Worm (Caenorhabditis elegans) whole organism, mixed stage, embryonic: ENCODE results near the gene T16G1.18.

Experiments used
- blmp-1 ChIP-seq: fragments of 150-350 bp; optimal IDR thresholded peaks from 2 replicates; lab custom pipeline; 2014; ENCODE audit warnings: missing biosample characterization, missing genetic modification characterization
- ceh-39 ChIP-seq: fragments of 150-350 bp; optimal IDR thresholded peaks from 2 replicates; lab custom pipeline; 2014; ENCODE audit warnings: missing biosample characterization, missing genetic modification characterization
- ceh-43 ChIP-seq: fragments of 200-800 bp; sonication (Bioruptor generic); optimal IDR thresholded peaks from 2 replicates; lab custom pipeline; 2018; ENCODE audit warnings: mild to moderate bottlenecking, missing genetic modification characterization, moderate library complexity, missing compliant biosample characterization
- ceh-83 ChIP-seq: fragments of 200-800 bp; sonication (Bioruptor generic); optimal IDR thresholded peaks from 2 replicates; lab custom pipeline; 2018; ENCODE audit warnings: mild to moderate bottlenecking, missing genetic modification characterization, missing compliant biosample characterization
- ces-1 ChIP-seq: fragments of 150-350 bp; optimal IDR thresholded peaks from 2 replicates; lab custom pipeline; 2014; ENCODE audit warnings: missing biosample characterization, missing genetic modification reagents, missing genetic modification characterization
- cnd-1 ChIP-seq: fragments of 200-800 bp; sonication (Bioruptor generic); optimal IDR thresholded peaks from 2 replicates; lab custom pipeline; 2018; ENCODE audit warnings: mild to moderate bottlenecking, missing genetic modification characterization, missing compliant biosample characterization
- drap-1 ChIP-seq: fragments of 200-800 bp; sonication (Bioruptor generic); optimal IDR thresholded peaks from 3 replicates; lab custom pipeline; 2018; ENCODE audit warnings: mild to moderate bottlenecking, missing genetic modification characterization, missing compliant biosample characterization
- elt-1 ChIP-seq: sonication (generic microtip); optimal IDR thresholded peaks from 2 replicates; lab custom pipeline; 2017; ENCODE audit warnings: missing genetic modification characterization, mild to moderate bottlenecking, missing compliant biosample characterization, antibody characterized with exemption, moderate library complexity, borderline replicate concordance; ENCODE audit not compliant: insufficient read depth
- hlh-1 ChIP-seq: fragments of 150-350 bp; optimal IDR thresholded peaks from 2 replicates; lab custom pipeline; 2014; ENCODE audit warnings: missing biosample characterization, missing genetic modification reagents, missing genetic modification characterization
- lin-13 ChIP-seq: fragments of 150-350 bp; optimal IDR thresholded peaks from 2 replicates; lab custom pipeline; 2014; ENCODE audit warnings: missing biosample characterization, missing genetic modification characterization
- lsy-2 ChIP-seq: fragments of 150-350 bp; optimal IDR thresholded peaks from 2 replicates; lab custom pipeline; 2014; ENCODE audit warnings: missing biosample characterization, missing genetic modification characterization
- mab-5 ChIP-seq: fragments of 150-350 bp; optimal IDR thresholded peaks from 2 replicates; lab custom pipeline; 2014; ENCODE audit warnings: missing biosample characterization, missing genetic modification characterization
- mep-1 ChIP-seq: fragments of 150-350 bp; optimal IDR thresholded peaks from 2 replicates; lab custom pipeline; 2017; ENCODE audit warnings: missing biosample characterization, missing genetic modification reagents, missing genetic modification characterization, inconsistent platforms
- mls-2 ChIP-seq: sonication (generic microtip); optimal IDR thresholded peaks from 2 replicates; lab custom pipeline; 2016; ENCODE audit warnings: mild to moderate bottlenecking, missing genetic modification characterization, moderate library complexity, missing compliant biosample characterization
- nhr-2 ChIP-seq: fragments of 150-350 bp; optimal IDR thresholded peaks from 2 replicates; lab custom pipeline; 2014; ENCODE audit warnings: missing biosample characterization, missing genetic modification characterization
- nhr-237 ChIP-seq: fragments of 150-350 bp; optimal IDR thresholded peaks from 2 replicates; lab custom pipeline; 2014; ENCODE audit warnings: missing biosample characterization, missing genetic modification characterization
- nhr-28 ChIP-seq: fragments of 150-350 bp; optimal IDR thresholded peaks from 2 replicates; lab custom pipeline; 2014; ENCODE audit warnings: missing biosample characterization, missing genetic modification characterization
- pha-4 ChIP-seq: fragments of 150-350 bp; optimal IDR thresholded peaks from 2 replicates; lab custom pipeline; 2018; ENCODE audit warnings: missing biosample characterization, missing genetic modification reagents, missing genetic modification characterization
- sem-2 ChIP-seq: fragments of 200-800 bp; sonication (Bioruptor generic); optimal IDR thresholded peaks from 2 replicates; lab custom pipeline; 2018; ENCODE audit warnings: mild to moderate bottlenecking, missing genetic modification characterization, missing compliant biosample characterization
- sptf-1 ChIP-seq: sonication (generic microtip); optimal IDR thresholded peaks from 2 replicates; lab custom pipeline; 2017; ENCODE audit warnings: mild to moderate bottlenecking, missing genetic modification characterization, moderate library complexity, missing compliant biosample characterization
- tbx-8 ChIP-seq: fragments of 200-800 bp; sonication (Bioruptor generic); optimal IDR thresholded peaks from 2 replicates; lab custom pipeline; 2018; ENCODE audit warnings: mild to moderate bottlenecking, missing genetic modification characterization, moderate library complexity, missing compliant biosample characterization
- unc-120 ChIP-seq: sonication (generic microtip); optimal IDR thresholded peaks from 2 replicates; lab custom pipeline; 2017; ENCODE audit warnings: missing genetic modification characterization, missing compliant biosample characterization; ENCODE audit not compliant: poor library complexity, severe bottlenecking
- unc-62 ChIP-seq: fragments of 150-350 bp; optimal IDR thresholded peaks from 2 replicates; lab custom pipeline; 2014; ENCODE audit warnings: missing biosample characterization, missing genetic modification reagents, missing genetic modification characterization
- ztf-11 ChIP-seq: fragments of 150-350 bp; optimal IDR thresholded peaks from 2 replicates; lab custom pipeline; 2014; ENCODE audit warnings: missing biosample characterization, missing genetic modification characterization

The T16G1.18 gene

DNA sequence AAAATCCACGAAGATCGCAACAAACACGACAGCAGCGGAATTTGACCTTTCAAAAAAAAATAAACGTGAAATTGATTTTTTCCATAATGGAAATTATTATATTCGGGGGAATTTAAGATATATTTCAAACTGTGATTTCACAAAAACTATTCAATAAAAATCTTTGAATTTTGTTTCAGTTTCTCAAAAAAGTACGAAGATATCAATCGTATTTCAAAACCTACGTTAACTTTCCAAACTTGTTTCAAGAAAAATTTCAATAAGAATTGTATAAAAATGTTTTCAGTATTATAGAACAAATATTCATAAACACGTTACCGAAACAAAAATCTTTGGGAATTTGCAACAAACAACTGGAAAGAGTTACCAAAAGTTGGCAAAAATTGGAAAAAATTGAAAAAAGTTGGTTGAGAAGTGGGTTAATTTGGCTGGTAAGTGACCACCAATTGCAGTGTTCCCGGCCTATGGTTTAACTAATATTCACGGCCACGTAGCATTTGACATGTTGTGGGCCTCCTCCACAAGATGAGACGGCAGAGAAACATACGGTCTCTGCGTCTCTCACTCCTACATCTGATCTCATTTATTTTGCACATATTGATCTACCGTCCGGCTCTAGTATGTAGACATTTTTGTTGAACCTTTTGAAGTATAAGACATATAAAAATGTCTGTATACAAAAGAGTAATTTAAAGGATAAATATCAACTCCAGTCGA lies at the start of gene T16G1.18, which contains the start of gene T16G1.9:
Gene T16G1.18, plus strand, starts transcription at position 493 of the 717 bp plus-strand sequence.
Gene T16G1.9, minus strand, starts transcription at position 51 of the 717 bp plus-strand sequence.
- TF ChIP-seq ces-1 (GFP tag; lab: Kevin White, UChicago): peak; percentile 90
- TF ChIP-seq drap-1 (GFP tag; lab: Kevin White, UChicago): no peak
- TF ChIP-seq elt-1 (tag; lab: Kevin White, UChicago): no peak
- no peak for TF ChIP-seq tbx-8 (GFP tag; lab: Kevin White, UChicago)
- TF ChIP-seq ceh-39 (tag; lab: Kevin White, UChicago): no peak
- TF ChIP-seq lin-13 (tag; lab: Kevin White, UChicago): peak; percentile 14
- TF ChIP-seq lsy-2 (tag; lab: Kevin White, UChicago): no peak
- no peak for TF ChIP-seq blmp-1
- TF ChIP-seq unc-120 (tag; lab: Kevin White, UChicago): no peak
- TF ChIP-seq nhr-237 (tag; lab: Kevin White, UChicago): peak; percentile 12
- TF ChIP-seq cnd-1 (tag; lab: Kevin White, UChicago): no peak
- TF ChIP-seq mab-5 (tag; lab: Kevin White, UChicago): no peak
- TF ChIP-seq hlh-1 (tag; lab: Kevin White, UChicago): peak; percentile 50
- no peak for TF ChIP-seq ztf-11
- peak; percentile 17 for TF ChIP-seq mep-1 (tag; lab: Kevin White, UChicago)
- peak; percentile 11 for TF ChIP-seq pha-4 (tag; lab: Kevin White, UChicago)
- TF ChIP-seq, all 35 proteins: peak for 6

DNA sequence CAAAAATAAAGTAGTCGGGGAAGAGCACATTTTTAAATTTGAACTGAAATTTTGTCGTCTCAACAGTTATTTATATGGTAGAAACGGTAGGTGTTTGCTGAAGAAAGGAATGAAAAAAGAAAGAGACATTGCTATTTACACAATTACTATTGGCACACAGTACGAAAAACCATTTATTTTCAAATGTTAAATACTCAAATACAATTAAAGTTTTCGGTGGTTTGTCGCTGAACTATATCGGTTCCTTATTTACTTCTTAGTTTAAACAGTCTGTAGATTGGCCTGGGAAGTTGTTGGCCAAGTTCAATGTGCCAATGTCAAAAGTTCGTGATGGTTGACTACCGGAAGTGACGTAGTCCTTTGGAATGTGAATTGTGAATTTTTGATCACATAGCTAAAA lies 47.0 kb upstream of the T16G1.18 start, which contains the start of gene ttr-27:
Gene ttr-27, minus strand, starts transcription at position 45 of the 400 bp plus-strand sequence.
- TF ChIP-seq ceh-43 (GFP tag; lab: Kevin White, UChicago) (no peak), blmp-1 (no peak), nhr-2 (tag; lab: Kevin White, UChicago) (no peak), mls-2 (tag; lab: Kevin White, UChicago) (no peak), cnd-1 (tag; lab: Kevin White, UChicago) (no peak), hlh-1 (tag; lab: Kevin White, UChicago) (no peak), sem-2 (GFP tag; lab: Kevin White, UChicago) (no peak), unc-62 (GFP tag; lab: Kevin White, UChicago) (no peak), pha-4 (tag; lab: Kevin White, UChicago) (no peak), ceh-39 (tag; lab: Kevin White, UChicago) (no peak), lsy-2 (tag; lab: Kevin White, UChicago) (no peak)
- TF ChIP-seq, all 35 proteins: peak for 0

DNA sequence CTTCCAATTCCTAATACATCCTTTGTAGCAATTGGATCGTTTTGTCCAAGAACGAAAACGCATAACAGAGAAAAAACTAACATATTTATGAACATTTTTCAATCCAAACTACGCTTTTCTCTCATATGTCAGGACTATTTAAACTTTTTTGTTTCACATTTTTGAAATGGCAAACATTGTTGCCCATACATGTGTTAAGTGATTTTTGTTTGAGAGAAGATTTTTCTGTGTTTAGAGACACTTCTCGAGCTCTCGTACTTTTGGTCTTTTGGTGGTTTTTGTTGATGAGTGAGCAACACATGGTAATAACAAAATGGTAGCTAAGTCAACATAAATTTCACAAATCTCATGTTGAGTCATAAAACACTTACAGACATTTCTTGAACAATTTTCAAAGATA lies 46.0 kb upstream of the T16G1.18 start, which contains the start of gene ttr-28:
Gene ttr-28, minus strand, starts transcription at position 101 of the 400 bp plus-strand sequence.
- TF ChIP-seq elt-1 (tag; lab: Kevin White, UChicago) (no peak), sem-2 (GFP tag; lab: Kevin White, UChicago) (no peak)
- TF ChIP-seq, all 35 proteins: peak for 0

DNA sequence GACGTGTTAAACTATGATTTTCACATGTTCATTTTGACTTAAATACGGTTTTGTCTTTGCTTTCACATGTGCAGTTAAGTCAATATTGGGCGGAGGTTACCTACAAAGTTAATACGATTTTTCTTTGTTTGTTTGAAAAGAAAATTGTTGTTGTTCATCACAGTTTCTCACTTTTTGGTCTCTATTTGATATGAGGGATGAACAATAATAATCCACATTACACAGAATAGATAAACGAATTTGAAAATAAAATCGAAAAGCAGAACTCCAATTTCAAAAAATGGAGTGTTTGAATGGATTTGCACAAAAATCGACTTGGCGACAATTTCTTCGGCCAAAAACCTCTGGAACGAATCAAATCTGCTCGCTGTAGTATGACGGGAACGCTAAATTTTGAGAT lies 44.4 kb upstream of the T16G1.18 start, which contains the start of gene ttr-29:
Gene ttr-29, minus strand, starts transcription at position 101 of the 400 bp plus-strand sequence.
- no peak for TF ChIP-seq unc-120 (tag; lab: Kevin White, UChicago)

DNA sequence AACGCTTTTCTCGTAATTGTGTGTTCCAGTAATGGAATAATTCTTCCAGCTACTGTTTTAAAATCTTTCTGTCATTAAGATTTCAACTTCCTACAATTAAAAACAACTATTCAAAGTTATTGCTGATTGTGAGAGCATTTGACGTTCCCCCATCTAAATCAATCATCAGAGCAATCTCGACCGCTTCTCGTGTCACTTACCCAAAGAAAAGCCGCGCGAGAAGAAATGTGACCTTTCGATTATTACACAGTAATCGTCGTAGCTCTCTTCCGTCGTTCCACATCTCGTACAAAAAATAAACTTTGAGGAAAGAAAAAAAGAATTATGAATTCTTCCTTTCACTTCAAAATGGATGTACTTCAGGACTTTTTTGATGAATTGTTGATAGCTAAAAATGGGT lies 43.7 kb upstream of the T16G1.18 start:
- TF ChIP-seq nhr-28 (no peak), ztf-11 (no peak), nhr-237 (tag; lab: Kevin White, UChicago) (no peak), cnd-1 (tag; lab: Kevin White, UChicago) (no peak), unc-62 (GFP tag; lab: Kevin White, UChicago) (peak; percentile 79), sem-2 (GFP tag; lab: Kevin White, UChicago) (no peak), ceh-83 (GFP tag; lab: Kevin White, UChicago) (no peak), hlh-1 (tag; lab: Kevin White, UChicago) (peak; percentile 43), mab-5 (tag; lab: Kevin White, UChicago) (no peak), sptf-1 (tag; lab: Kevin White, UChicago) (no peak), ceh-39 (tag; lab: Kevin White, UChicago) (no peak), mls-2 (tag; lab: Kevin White, UChicago) (no peak)
- TF ChIP-seq, all 35 proteins: peak for 2

DNA sequence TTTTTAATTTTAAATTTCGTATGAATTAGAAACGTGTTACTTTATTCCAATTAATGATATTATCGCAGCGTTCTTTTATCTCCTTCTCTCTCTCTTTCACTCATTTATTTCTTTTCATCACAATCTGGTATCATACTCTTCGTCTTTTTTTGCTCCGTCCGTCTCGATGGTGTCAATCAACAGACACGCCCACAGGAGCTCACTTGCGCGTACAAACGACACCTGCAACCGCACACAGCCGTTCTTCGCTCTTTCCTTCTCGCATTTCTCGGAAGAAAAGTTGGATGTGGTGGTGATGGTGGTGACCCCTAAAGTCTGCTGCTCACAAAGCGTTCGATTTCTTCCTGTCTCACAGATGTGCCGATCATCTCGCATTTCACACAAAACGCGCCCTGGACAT lies 42.5 kb upstream of the T16G1.18 start:
- TF ChIP-seq hlh-1 (tag; lab: Kevin White, UChicago) (peak; percentile 89), tbx-8 (GFP tag; lab: Kevin White, UChicago) (no peak)
